Fruit fly (Drosophila melanogaster) whole organism, embryonic: ENCODE measurements around the gene Rassf.

ENCODE experiments used
- B-H1 ChIP-seq: fragments of 200-800 bp; sonication (Bioruptor generic); IDR thresholded peaks from 3 replicates; pipeline ENCODE4 v1.3.6; 2022; ENCODE audit warnings: missing biosample characterization, missing genetic modification characterization
- Bdp1 ChIP-seq: fragments of 200-800 bp; sonication (Bioruptor generic); optimal IDR thresholded peaks from 3 replicates; lab custom pipeline; 2016; ENCODE audit warnings: missing biosample characterization, missing genetic modification characterization
- CG10147 ChIP-seq: fragments of 200-800 bp; sonication (Bioruptor generic); optimal IDR thresholded peaks from 2 replicates; lab custom pipeline; 2019; ENCODE audit warnings: missing biosample characterization, mild to moderate bottlenecking, missing genetic modification characterization, moderate library complexity
- CG10274 ChIP-seq: fragments of 200-800 bp; sonication (Bioruptor generic); optimal IDR thresholded peaks from 3 replicates; lab custom pipeline; 2017; ENCODE audit warnings: missing biosample characterization, mild to moderate bottlenecking, missing genetic modification characterization
- CG10431 ChIP-seq: fragments of 200-800 bp; sonication (Bioruptor generic); optimal IDR thresholded peaks from 3 replicates; lab custom pipeline; 2018; ENCODE audit warnings: missing biosample characterization, mild to moderate bottlenecking, missing genetic modification characterization
- CG11504 ChIP-seq: fragments of 200-800 bp; sonication (Bioruptor generic); optimal IDR thresholded peaks from 3 replicates; lab custom pipeline; 2019; ENCODE audit warnings: missing biosample characterization, mild to moderate bottlenecking, missing genetic modification characterization, moderate library complexity
- CG11560 ChIP-seq: fragments of 200-800 bp; sonication (Bioruptor generic); IDR thresholded peaks from 3 replicates; pipeline ENCODE4 v1.3.6; 2022; ENCODE audit warnings: missing biosample characterization, missing genetic modification characterization
- CG14710 ChIP-seq: fragments of 200-800 bp; sonication (Bioruptor generic); optimal IDR thresholded peaks from 3 replicates; lab custom pipeline; 2019; ENCODE audit warnings: missing biosample characterization, mild to moderate bottlenecking, missing genetic modification characterization, moderate library complexity
- CG1529 ChIP-seq: fragments of 200-800 bp; sonication (Bioruptor generic); optimal IDR thresholded peaks from 3 replicates; lab custom pipeline; 2018; ENCODE audit warnings: missing biosample characterization, missing genetic modification characterization
- CG15514 ChIP-seq: fragments of 200-800 bp; sonication (Bioruptor generic); optimal IDR thresholded peaks from 3 replicates; lab custom pipeline; 2017; ENCODE audit warnings: missing biosample characterization, missing genetic modification characterization, mild to moderate bottlenecking, moderate library complexity, missing genetic modification reagents
- CG18262 ChIP-seq: fragments of 200-800 bp; optimal IDR thresholded peaks from 3 replicates; lab custom pipeline; 2019; ENCODE audit warnings: missing biosample characterization, mild to moderate bottlenecking, missing genetic modification characterization, moderate library complexity
- CG18619 ChIP-seq: fragments of 200-800 bp; sonication (Bioruptor generic); optimal IDR thresholded peaks from 3 replicates; lab custom pipeline; 2017; ENCODE audit warnings: missing biosample characterization, mild to moderate bottlenecking, missing genetic modification characterization
- CG2875 ChIP-seq: fragments of 200-800 bp; sonication (Bioruptor generic); optimal IDR thresholded peaks from 2 replicates; lab custom pipeline; 2017; ENCODE audit warnings: missing biosample characterization, mild to moderate bottlenecking, missing genetic modification characterization, missing genetic modification reagents
- CG31365 ChIP-seq: fragments of 200-800 bp; sonication (Bioruptor generic); optimal IDR thresholded peaks from 2 replicates; lab custom pipeline; 2018; ENCODE audit warnings: missing biosample characterization, mild to moderate bottlenecking, missing genetic modification characterization
- CG33213 ChIP-seq: fragments of 200-800 bp; sonication (Bioruptor generic); optimal IDR thresholded peaks from 3 replicates; lab custom pipeline; 2016; ENCODE audit warnings: missing biosample characterization, missing genetic modification characterization
- CG34376 ChIP-seq: fragments of 200-800 bp; sonication (Bioruptor generic); optimal IDR thresholded peaks from 2 replicates; lab custom pipeline; 2018; ENCODE audit warnings: missing biosample characterization, mild to moderate bottlenecking, missing genetic modification characterization
- CG43689 ChIP-seq: fragments of 200-800 bp; sonication (Bioruptor generic); IDR thresholded peaks from 2 replicates; pipeline ENCODE4 v1.3.6; 2022; ENCODE audit warnings: missing biosample characterization, missing genetic modification characterization
- CG4404 ChIP-seq: fragments of 200-800 bp; sonication (Bioruptor generic); IDR thresholded peaks from 2 replicates; pipeline ENCODE4 v1.3.6; 2022; ENCODE audit warnings: missing biosample characterization, missing genetic modification characterization
- CG5953 ChIP-seq: fragments of 200-800 bp; sonication (Bioruptor generic); IDR thresholded peaks from 2 replicates; pipeline ENCODE4 v1.3.6; 2022; ENCODE audit warnings: missing biosample characterization, missing genetic modification characterization
- CG7786 ChIP-seq: fragments of 200-800 bp; sonication (Bioruptor generic); optimal IDR thresholded peaks from 2 replicates; lab custom pipeline; 2016; ENCODE audit warnings: missing biosample characterization, missing genetic modification characterization
- CG7963 ChIP-seq: fragments of 200-800 bp; sonication (Bioruptor generic); IDR thresholded peaks from 3 replicates; pipeline ENCODE4 v1.3.6; 2022; ENCODE audit warnings: missing biosample characterization, missing genetic modification characterization; ENCODE audit not compliant: partially characterized antibody
- CG8359 ChIP-seq: fragments of 200-800 bp; sonication (Bioruptor generic); optimal IDR thresholded peaks from 2 replicates; lab custom pipeline; 2017; ENCODE audit warnings: missing biosample characterization, mild to moderate bottlenecking, missing genetic modification characterization, borderline replicate concordance
- CG9727 ChIP-seq: fragments of 200-800 bp; sonication (Bioruptor generic); optimal IDR thresholded peaks from 3 replicates; lab custom pipeline; 2017; ENCODE audit warnings: missing biosample characterization, mild to moderate bottlenecking, missing genetic modification characterization
- Ets65A ChIP-seq: fragments of 200-800 bp; sonication (Bioruptor generic); peaks from one replicate; lab custom pipeline; 2016; ENCODE audit warnings: missing biosample characterization, missing genetic modification characterization
- Fer1 ChIP-seq: fragments of 200-800 bp; sonication (Bioruptor generic); optimal IDR thresholded peaks from 2 replicates; lab custom pipeline; 2017; ENCODE audit warnings: missing biosample characterization, mild to moderate bottlenecking, missing genetic modification characterization
- HHEX ChIP-seq: fragments of 200-800 bp; sonication (Bioruptor generic); optimal IDR thresholded peaks from 3 replicates; lab custom pipeline; 2017; ENCODE audit warnings: missing biosample characterization, mild to moderate bottlenecking, missing genetic modification characterization, missing genetic modification reagents
- Hr39 ChIP-seq: fragments of >200 bp; optimal IDR thresholded peaks from 2 replicates; lab custom pipeline; 2017
- Lim3 ChIP-seq: fragments of 200-800 bp; sonication (Bioruptor generic); IDR thresholded peaks from 2 replicates; pipeline ENCODE4 v1.3.6; 2022; ENCODE audit warnings: missing biosample characterization, missing genetic modification characterization
- MBD-R2 ChIP-seq: fragments of 200-800 bp; sonication (Bioruptor generic); IDR thresholded peaks from 2 replicates; pipeline ENCODE4 v1.3.6; 2022; ENCODE audit warnings: missing biosample characterization, missing genetic modification characterization
- NC2β ChIP-seq: fragments of 200-800 bp; sonication (Bioruptor generic); optimal IDR thresholded peaks from 2 replicates; lab custom pipeline; 2016; ENCODE audit warnings: missing biosample characterization, missing genetic modification characterization
- Nf-YC ChIP-seq: fragments of 200-800 bp; optimal IDR thresholded peaks from 3 replicates; lab custom pipeline; 2019; ENCODE audit warnings: missing biosample characterization, mild to moderate bottlenecking, missing genetic modification characterization, moderate library complexity
- Oaz ChIP-seq: fragments of 200-800 bp; sonication (Bioruptor generic); IDR thresholded peaks from 2 replicates; pipeline ENCODE4 v1.3.6; 2022; ENCODE audit warnings: missing biosample characterization, missing genetic modification characterization
- ase ChIP-seq: fragments of 200-800 bp; sonication (Bioruptor generic); IDR thresholded peaks from 3 replicates; pipeline ENCODE4 v1.3.6; 2022; ENCODE audit warnings: missing biosample characterization, missing genetic modification characterization
- bigmax ChIP-seq: fragments of 200-800 bp; sonication (Bioruptor generic); optimal IDR thresholded peaks from 2 replicates; lab custom pipeline; 2018; ENCODE audit warnings: missing biosample characterization, mild to moderate bottlenecking, missing genetic modification characterization
- ci ChIP-seq: fragments of 200-800 bp; sonication (Bioruptor generic); IDR thresholded peaks from 3 replicates; pipeline ENCODE4 v1.3.6; 2022; ENCODE audit warnings: missing biosample characterization, missing genetic modification characterization
- corto ChIP-seq: fragments of 200-800 bp; sonication (Bioruptor generic); optimal IDR thresholded peaks from 2 replicates; lab custom pipeline; 2016; ENCODE audit warnings: missing biosample characterization, mild to moderate bottlenecking, missing genetic modification characterization, moderate library complexity
- crc ChIP-seq: fragments of 200-800 bp; sonication (Bioruptor generic); optimal IDR thresholded peaks from 2 replicates; lab custom pipeline; 2016; ENCODE audit warnings: missing biosample characterization, missing genetic modification characterization
- dan ChIP-seq: fragments of 200-800 bp; sonication (Bioruptor generic); IDR thresholded peaks from 2 replicates; pipeline ENCODE4 v1.3.6; 2022; ENCODE audit warnings: missing biosample characterization, missing genetic modification characterization
- exex ChIP-seq: fragments of 200-800 bp; sonication (Bioruptor generic); optimal IDR thresholded peaks from 4 replicates; lab custom pipeline; 2018; ENCODE audit warnings: missing biosample characterization, mild to moderate bottlenecking, missing genetic modification characterization, moderate library complexity
- eyg ChIP-seq: fragments of 200-800 bp; sonication (Bioruptor generic); optimal IDR thresholded peaks from 3 replicates; lab custom pipeline; 2016; ENCODE audit warnings: missing biosample characterization, missing genetic modification characterization
- kah ChIP-seq: fragments of 200-800 bp; sonication (Bioruptor generic); optimal IDR thresholded peaks from 2 replicates; lab custom pipeline; 2018; ENCODE audit warnings: missing biosample characterization, mild to moderate bottlenecking, missing genetic modification characterization
- klu ChIP-seq: fragments of 200-800 bp; sonication (Bioruptor generic); IDR thresholded peaks from 2 replicates; pipeline ENCODE4 v1.3.6; 2022; ENCODE audit warnings: missing biosample characterization, missing genetic modification characterization
- lmd ChIP-seq: fragments of 200-800 bp; sonication (Bioruptor generic); IDR thresholded peaks from 2 replicates; pipeline ENCODE4 v1.3.6; 2022; ENCODE audit warnings: missing biosample characterization, missing genetic modification characterization
- pan ChIP-seq, 4 experiments: fragments of >200 bp in 3 of 4; fragments of 200-800 bp in 1 of 4; sonication (Bioruptor generic) in 1 of 4; optimal IDR thresholded peaks in 3 of 4; IDR thresholded peaks in 1 of 4; 2 replicates each; pipeline versions ENCODE4 v1.3.6 to Lab custom; 2017 to 2022; ENCODE audit warnings: missing biosample characterization in 2 of 4, missing genetic modification characterization in 2 of 4, mixed read lengths in 1 of 4
- pho ChIP-seq: fragments of 200-800 bp; sonication (Bioruptor generic); optimal IDR thresholded peaks from 2 replicates; lab custom pipeline; 2016; ENCODE audit warnings: missing biosample characterization, missing genetic modification characterization
- pita ChIP-seq: fragments of 200-800 bp; sonication (Bioruptor generic); optimal IDR thresholded peaks from 2 replicates; lab custom pipeline; 2017; ENCODE audit warnings: missing biosample characterization, mild to moderate bottlenecking, missing genetic modification characterization
- ro ChIP-seq: fragments of 200-800 bp; sonication (Bioruptor generic); IDR thresholded peaks from 2 replicates; pipeline ENCODE4 v1.3.6; 2022; ENCODE audit warnings: missing biosample characterization, missing genetic modification characterization
- sens ChIP-seq: fragments of 200-800 bp; sonication (Bioruptor generic); peaks from one replicate; lab custom pipeline; 2016; ENCODE audit warnings: missing biosample characterization, missing genetic modification characterization
- stc ChIP-seq: fragments of 200-800 bp; sonication (Bioruptor generic); IDR thresholded peaks from 2 replicates; pipeline ENCODE4 v1.3.6; 2022; ENCODE audit warnings: missing biosample characterization, missing genetic modification characterization
- tna ChIP-seq: fragments of 200-800 bp; sonication (Bioruptor generic); IDR thresholded peaks from 2 replicates; pipeline ENCODE4 v1.3.6; 2022; ENCODE audit warnings: missing biosample characterization, missing genetic modification characterization; ENCODE audit not compliant: partially characterized antibody

Rassf gene

dm6 chr3R:23117683-23118470 lies at the start of gene Rassf, which contains the start of gene CenB1A (continued):
- TF ChIP-seq CG1529 (GFP tag; lab: Kevin White, UChicago) (no peak), CG33213 (GFP tag; lab: Kevin White, UChicago) (peak; percentile 36), ro (GFP tag; lab: Robert Waterston, UW) (no peak), sens (GFP tag; lab: Kevin White, UChicago) (peak; percentile 94), pho (GFP tag; lab: Kevin White, UChicago) (peak; percentile 57), CG7963 (no peak), CG5953 (GFP tag; lab: Robert Waterston, UW) (no peak), pita (GFP tag; lab: Kevin White, UChicago) (no peak), corto (no peak), Bdp1 (GFP tag; lab: Kevin White, UChicago) (peak; percentile 37), CG34376 (no peak), CG31365 (tag; lab: Kevin White, UChicago) (no peak), Fer1 (peak; percentile 18), Nf-YC (tag; lab: Kevin White, UChicago) (no peak), CG14710 (peak; percentile 60), Oaz (GFP tag; lab: Robert Waterston, UW) (0 out of 2 replicates have a peak, but pooled peaks have one; percentile 28), CG10431 (GFP tag; lab: Kevin White, UChicago) (no peak), CG10274 (no peak), stc (GFP tag; lab: Robert Waterston, UW) (no peak), CG11560 (tag; lab: Robert Waterston, UW) (no peak), lmd (GFP tag; lab: Robert Waterston, UW) (peak; percentile 64), kah (GFP tag; lab: Kevin White, UChicago) (no peak), Lim3 (GFP tag; lab: Robert Waterston, UW) (no peak), HHEX (GFP tag; lab: Kevin White, UChicago) (no peak), CG11504 (no peak), eyg (GFP tag; lab: Kevin White, UChicago) (no peak), NC2β (GFP tag; lab: Kevin White, UChicago) (no peak), CG7786 (GFP tag; lab: Kevin White, UChicago) (peak; percentile 29), ci (GFP tag; lab: Robert Waterston, UW) (no peak), CG8359 (GFP tag; lab: Kevin White, UChicago) (no peak), exex (tag; lab: Kevin White, UChicago) (no peak), CG4404 (GFP tag; lab: Robert Waterston, UW) (no peak), B-H1 (GFP tag; lab: Robert Waterston, UW) (no peak), dan (GFP tag; lab: Robert Waterston, UW) (no peak), CG10147 (GFP tag; lab: Kevin White, UChicago) (no peak), CG43689 (no peak), pan (optimal IDR thresholded peaks at IDR 0.05; lab: Kevin White, UChicago) (no peak), pan (GFP tag; optimal IDR thresholded peaks at IDR 0.05 in 1 of 2, IDR thresholded peaks at IDR 0.05 in 1 of 2) (peak in 1 of 2 experiments; percentile 30), ase (GFP tag; lab: Robert Waterston, UW) (0 out of 3 replicates have a peak, but pooled peaks have one; percentile 16), CG15514 (GFP tag; lab: Kevin White, UChicago) (peak; percentile 64), Ets65A (GFP tag; lab: Kevin White, UChicago) (peak; percentile 98), CG18619 (GFP tag; lab: Kevin White, UChicago) (peak; percentile 48), crc (GFP tag; lab: Kevin White, UChicago) (no peak), CG2875 (GFP tag; lab: Kevin White, UChicago) (no peak), CG18262 (tag; lab: Kevin White, UChicago) (peak; percentile 29), bigmax (GFP tag; lab: Kevin White, UChicago) (no peak), klu (GFP tag; lab: Robert Waterston, UW) (no peak), CG9727 (peak; percentile 13), tna (GFP tag; lab: Robert Waterston, UW) (no peak), MBD-R2 (GFP tag; lab: Robert Waterston, UW) (peak; percentile 86), Hr39 (lab: Kevin White, UChicago) (no peak)
